Fruit fly (Drosophila melanogaster) whole organism, embryonic: Measurements from ENCODE around the gene CG8671.

ENCODE experiments used
- Atf-2 ChIP-seq: fragments of 200-800 bp; sonication (Bioruptor generic); optimal IDR thresholded peaks from 2 replicates; lab custom pipeline; 2016; ENCODE audit warnings: missing biosample characterization, missing genetic modification characterization
- CG10462 ChIP-seq: fragments of 200-800 bp; sonication (Bioruptor generic); optimal IDR thresholded peaks from 2 replicates; lab custom pipeline; 2016; ENCODE audit warnings: missing biosample characterization, missing genetic modification characterization
- CG10979 ChIP-seq: fragments of 200-800 bp; sonication (Bioruptor generic); optimal IDR thresholded peaks from 2 replicates; lab custom pipeline; 2018; ENCODE audit warnings: missing biosample characterization, mild to moderate bottlenecking, missing genetic modification characterization, moderate library complexity
- CG11695 ChIP-seq: fragments of 200-800 bp; sonication (Bioruptor generic); IDR thresholded peaks from 3 replicates; pipeline ENCODE4 v1.3.6; 2022; ENCODE audit warnings: missing biosample characterization, missing genetic modification characterization
- CG12659 ChIP-seq: fragments of 200-800 bp; sonication (Bioruptor generic); optimal IDR thresholded peaks from 3 replicates; lab custom pipeline; 2017; ENCODE audit warnings: mild to moderate bottlenecking, missing biosample characterization, missing genetic modification reagents, missing genetic modification characterization
- CG13296 ChIP-seq: fragments of 200-800 bp; sonication (Bioruptor generic); optimal IDR thresholded peaks from 3 replicates; lab custom pipeline; 2018; ENCODE audit warnings: missing biosample characterization, mild to moderate bottlenecking, missing genetic modification characterization
- CG13624 ChIP-seq: fragments of 200-800 bp; sonication (Bioruptor generic); optimal IDR thresholded peaks from 2 replicates; lab custom pipeline; 2016; ENCODE audit warnings: missing biosample characterization, missing genetic modification characterization
- CG14014 ChIP-seq: fragments of 200-800 bp; sonication (Bioruptor generic); IDR thresholded peaks from 2 replicates; pipeline ENCODE4 v1.3.6; 2022; ENCODE audit warnings: missing biosample characterization, missing genetic modification characterization
- CG14667 ChIP-seq: fragments of 200-800 bp; sonication (Bioruptor generic); IDR thresholded peaks from 2 replicates; pipeline ENCODE4 v1.3.6; 2022; ENCODE audit warnings: missing biosample characterization, missing genetic modification characterization
- CG17328 ChIP-seq: fragments of 200-800 bp; sonication (Bioruptor generic); IDR thresholded peaks from 2 replicates; pipeline ENCODE4 v1.3.6; 2022; ENCODE audit warnings: missing biosample characterization, missing genetic modification characterization
- CG17359 ChIP-seq: fragments of 200-800 bp; sonication (Bioruptor generic); optimal IDR thresholded peaks from 3 replicates; lab custom pipeline; 2018; ENCODE audit warnings: missing biosample characterization, mild to moderate bottlenecking, missing genetic modification characterization, moderate library complexity
- CG2202 ChIP-seq: fragments of 200-800 bp; sonication (Bioruptor generic); optimal IDR thresholded peaks from 2 replicates; lab custom pipeline; 2018; ENCODE audit warnings: missing biosample characterization, mild to moderate bottlenecking, missing genetic modification characterization
- CG31441 ChIP-seq: fragments of 200-800 bp; sonication (Bioruptor generic); IDR thresholded peaks from 2 replicates; pipeline ENCODE4 v1.3.6; 2022; ENCODE audit warnings: missing biosample characterization, missing genetic modification characterization
- CG3407 ChIP-seq: fragments of 200-800 bp; sonication (Bioruptor generic); optimal IDR thresholded peaks from 2 replicates; lab custom pipeline; 2018; ENCODE audit warnings: missing biosample characterization, mild to moderate bottlenecking, missing genetic modification characterization
- CG3726 ChIP-seq: fragments of 200-800 bp; sonication (Bioruptor generic); IDR thresholded peaks from 3 replicates; pipeline ENCODE4, ENCODE4 v1.3.6; 2022; ENCODE audit warnings: missing biosample characterization, missing genetic modification characterization
- CG4328 ChIP-seq: fragments of 200-800 bp; sonication (Bioruptor generic); optimal IDR thresholded peaks from 3 replicates; lab custom pipeline; 2017; ENCODE audit warnings: missing biosample characterization, missing genetic modification reagents, missing genetic modification characterization
- CG4820 ChIP-seq: fragments of 200-800 bp; sonication (Bioruptor generic); optimal IDR thresholded peaks from 3 replicates; lab custom pipeline; 2016; ENCODE audit warnings: missing biosample characterization, missing genetic modification characterization
- CG5245 ChIP-seq: fragments of 200-800 bp; sonication (Bioruptor generic); optimal IDR thresholded peaks from 3 replicates; lab custom pipeline; 2016; ENCODE audit warnings: missing biosample characterization, missing genetic modification characterization
- CG8290 ChIP-seq, 3 experiments: fragments of 200-800 bp; sonication (Bioruptor generic); optimal IDR thresholded peaks; 2 replicates each; lab custom pipeline; 2016 to 2019; ENCODE audit warnings: missing biosample characterization in 3 of 3, missing genetic modification characterization in 3 of 3, mild to moderate bottlenecking in 2 of 3, moderate library complexity in 1 of 3
- D19A ChIP-seq: fragments of 200-800 bp; optimal IDR thresholded peaks from 3 replicates; lab custom pipeline; 2019; ENCODE audit warnings: missing biosample characterization, mild to moderate bottlenecking, missing genetic modification characterization, moderate library complexity
- Doc2 ChIP-seq: fragments of 200-800 bp; sonication (Bioruptor generic); IDR thresholded peaks from 2 replicates; pipeline ENCODE4 v1.3.6; 2022; ENCODE audit warnings: missing biosample characterization, missing genetic modification characterization
- Fer1 ChIP-seq: fragments of 200-800 bp; sonication (Bioruptor generic); optimal IDR thresholded peaks from 2 replicates; lab custom pipeline; 2017; ENCODE audit warnings: missing biosample characterization, mild to moderate bottlenecking, missing genetic modification characterization
- H15 ChIP-seq: fragments of 200-800 bp; sonication (Bioruptor generic); IDR thresholded peaks from 3 replicates; pipeline ENCODE4 v1.3.6; 2022; ENCODE audit warnings: missing biosample characterization, missing genetic modification characterization
- HLH54F ChIP-seq: fragments of 200-800 bp; sonication (Bioruptor generic); optimal IDR thresholded peaks from 3 replicates; lab custom pipeline; 2016; ENCODE audit warnings: missing biosample characterization, missing genetic modification characterization
- Hmr ChIP-seq: fragments of 200-800 bp; sonication (Bioruptor generic); optimal IDR thresholded peaks from 3 replicates; lab custom pipeline; 2017; ENCODE audit warnings: mild to moderate bottlenecking, missing biosample characterization, missing genetic modification reagents, missing genetic modification characterization
- Nf-YC ChIP-seq: fragments of 200-800 bp; optimal IDR thresholded peaks from 3 replicates; lab custom pipeline; 2019; ENCODE audit warnings: missing biosample characterization, mild to moderate bottlenecking, missing genetic modification characterization, moderate library complexity
- Oli ChIP-seq: fragments of 200-800 bp; sonication (Bioruptor generic); optimal IDR thresholded peaks from 2 replicates; lab custom pipeline; 2018; ENCODE audit warnings: missing biosample characterization, mild to moderate bottlenecking, missing genetic modification characterization, moderate library complexity
- Sry-δ ChIP-seq: fragments of 200-800 bp; sonication (Bioruptor generic); optimal IDR thresholded peaks from 2 replicates; lab custom pipeline; 2016; ENCODE audit warnings: missing biosample characterization, missing genetic modification characterization
- TFAM ChIP-seq: fragments of 200-800 bp; sonication (Bioruptor generic); optimal IDR thresholded peaks from 2 replicates; lab custom pipeline; 2017; ENCODE audit warnings: missing biosample characterization, missing genetic modification characterization, inconsistent platforms
- Trl ChIP-seq, 3 experiments: fragments of >200 bp in 2 of 3; fragments of 200-800 bp in 1 of 3; sonication (Bioruptor generic) in 1 of 3; optimal IDR thresholded peaks; 2 replicates in 1 of 3; 3 replicates in 2 of 3; lab custom pipeline; 2016 to 2017; ENCODE audit warnings: missing biosample characterization in 1 of 3, missing genetic modification characterization in 1 of 3
- ash1 ChIP-seq: fragments of 200-800 bp; sonication (Bioruptor generic); optimal IDR thresholded peaks from 2 replicates; lab custom pipeline; 2018; ENCODE audit warnings: missing biosample characterization, mild to moderate bottlenecking, missing genetic modification characterization
- bab2 ChIP-seq: fragments of 200-800 bp; sonication (Bioruptor generic); optimal IDR thresholded peaks from 2 replicates; lab custom pipeline; 2016; ENCODE audit warnings: missing biosample characterization, missing genetic modification characterization
- br ChIP-seq: fragments of >200 bp; optimal IDR thresholded peaks from 2 replicates; lab custom pipeline; 2017
- chinmo ChIP-seq: fragments of 200-800 bp; sonication (Bioruptor generic); IDR thresholded peaks from 4 replicates; pipeline ENCODE4 v1.3.6; 2022; ENCODE audit warnings: missing biosample characterization, missing genetic modification characterization; ENCODE audit not compliant: partially characterized antibody
- disco-r ChIP-seq: fragments of 200-800 bp; sonication (Bioruptor generic); optimal IDR thresholded peaks from 2 replicates; lab custom pipeline; 2016; ENCODE audit warnings: missing biosample characterization, missing genetic modification characterization
- gem ChIP-seq: fragments of 200-800 bp; sonication (Bioruptor generic); optimal IDR thresholded peaks from 2 replicates; lab custom pipeline; 2019; ENCODE audit warnings: missing biosample characterization, mild to moderate bottlenecking, missing genetic modification characterization, moderate library complexity
- grn ChIP-seq: fragments of 200-800 bp; sonication (Bioruptor generic); optimal IDR thresholded peaks from 3 replicates; lab custom pipeline; 2017; ENCODE audit warnings: missing biosample characterization, missing genetic modification characterization
- lab ChIP-seq: fragments of 200-800 bp; sonication (Bioruptor generic); optimal IDR thresholded peaks from 3 replicates; lab custom pipeline; 2017; ENCODE audit warnings: missing biosample characterization, missing genetic modification characterization, mild to moderate bottlenecking, moderate library complexity, missing genetic modification reagents
- mirr ChIP-seq: fragments of 200-800 bp; sonication (Bioruptor generic); optimal IDR thresholded peaks from 3 replicates; lab custom pipeline; 2018; ENCODE audit warnings: missing biosample characterization, mild to moderate bottlenecking, missing genetic modification characterization
- nau ChIP-seq: fragments of 200-800 bp; sonication (Bioruptor generic); optimal IDR thresholded peaks from 3 replicates; lab custom pipeline; 2017; ENCODE audit warnings: missing biosample characterization, mild to moderate bottlenecking, missing genetic modification characterization, missing genetic modification reagents
- pfk ChIP-seq: fragments of 200-800 bp; sonication (Bioruptor generic); optimal IDR thresholded peaks from 2 replicates; lab custom pipeline; 2018; ENCODE audit warnings: missing biosample characterization, mild to moderate bottlenecking, missing genetic modification characterization, moderate library complexity
- psq ChIP-seq: fragments of 200-800 bp; sonication (Bioruptor generic); optimal IDR thresholded peaks from 2 replicates; lab custom pipeline; 2017; ENCODE audit warnings: missing biosample characterization, missing genetic modification characterization
- shn ChIP-seq: fragments of 200-800 bp; sonication (Bioruptor generic); optimal IDR thresholded peaks from 3 replicates; lab custom pipeline; 2016; ENCODE audit warnings: missing biosample characterization, missing genetic modification characterization
- so ChIP-seq: fragments of 200-800 bp; sonication (Bioruptor generic); IDR thresholded peaks from 3 replicates; pipeline ENCODE4 v1.3.6; 2022; ENCODE audit warnings: missing biosample characterization, missing genetic modification characterization
- stc ChIP-seq: fragments of 200-800 bp; sonication (Bioruptor generic); IDR thresholded peaks from 2 replicates; pipeline ENCODE4 v1.3.6; 2022; ENCODE audit warnings: missing biosample characterization, missing genetic modification characterization
- sug ChIP-seq: fragments of 200-800 bp; optimal IDR thresholded peaks from 2 replicates; lab custom pipeline; 2019; ENCODE audit warnings: missing biosample characterization, mild to moderate bottlenecking, missing genetic modification characterization, moderate library complexity
- trem ChIP-seq: fragments of 200-800 bp; optimal IDR thresholded peaks from 3 replicates; lab custom pipeline; 2019; ENCODE audit warnings: missing biosample characterization, mild to moderate bottlenecking, missing genetic modification characterization, moderate library complexity
- zen2 ChIP-seq: fragments of 200-800 bp; sonication (Bioruptor generic); IDR thresholded peaks from 3 replicates; pipeline ENCODE4 v1.3.6; 2022; ENCODE audit warnings: missing biosample characterization, missing genetic modification characterization; ENCODE audit not compliant: partially characterized antibody
- zf30C ChIP-seq: fragments of 200-800 bp; sonication (Bioruptor generic); optimal IDR thresholded peaks from 3 replicates; lab custom pipeline; 2018; ENCODE audit warnings: missing biosample characterization, mild to moderate bottlenecking, missing genetic modification characterization
- zfh1 ChIP-seq: fragments of 200-800 bp; sonication (Bioruptor generic); IDR thresholded peaks from 3 replicates; pipeline ENCODE4 v1.3.6; 2022; ENCODE audit warnings: missing biosample characterization, missing genetic modification characterization

The CG8671 gene

DNA sequence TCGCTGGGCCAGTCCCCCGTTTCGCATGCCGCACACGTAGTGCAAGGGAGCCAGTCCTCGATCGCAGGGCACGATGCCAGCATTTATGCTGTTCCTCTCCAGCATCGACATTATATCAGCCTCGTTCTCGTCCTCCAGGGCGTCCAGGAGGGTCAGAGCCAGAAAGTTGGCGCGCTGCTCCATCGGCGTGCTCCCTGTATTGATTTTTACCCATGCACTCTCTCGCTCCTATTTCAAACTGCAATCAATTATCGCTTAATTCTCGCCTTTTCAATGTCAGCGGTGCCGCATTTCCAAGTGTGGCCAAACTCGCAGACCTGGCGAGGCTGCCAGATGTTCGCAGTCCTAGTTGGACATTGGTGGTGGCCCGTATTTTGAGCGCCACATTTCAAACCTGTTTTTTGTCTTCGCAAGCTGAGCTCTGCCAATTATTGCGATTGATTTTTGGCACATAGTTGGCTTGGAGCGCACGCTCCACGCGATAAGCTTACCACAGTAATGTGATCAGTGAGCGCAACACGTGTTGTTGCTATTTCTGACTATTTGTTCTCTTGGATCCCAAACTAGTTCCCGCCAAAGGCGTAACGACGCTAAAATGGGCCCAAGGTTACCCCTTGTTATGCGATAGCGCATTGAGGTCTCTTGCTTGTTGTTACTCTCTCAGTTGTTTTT lies 44.4 kb upstream of the CG8671 start, which contains the start of gene CG8679 (continued):
- TF ChIP-seq psq (GFP tag; lab: Kevin White, UChicago) = no peak
- no peak for TF ChIP-seq CG17359 (tag; lab: Kevin White, UChicago)
- TF ChIP-seq ash1 (GFP tag; lab: Kevin White, UChicago) = peak; percentile 5
- no peak for TF ChIP-seq pfk (GFP tag; lab: Kevin White, UChicago)
- peak; percentile 34 for TF ChIP-seq Nf-YC (tag; lab: Kevin White, UChicago)
- no peak for TF ChIP-seq nau (GFP tag; lab: Kevin White, UChicago)
- no peak for TF ChIP-seq CG14014 (GFP tag; lab: Robert Waterston, UW)
- no peak for TF ChIP-seq D19A (tag; lab: Kevin White, UChicago)
- peak in 1 of 2 experiments; percentile 48 for TF ChIP-seq Trl (optimal IDR thresholded peaks at IDR 0.05; lab: Kevin White, UChicago)
- no peak for TF ChIP-seq Trl (GFP tag; optimal IDR thresholded peaks at IDR 0.05; lab: Kevin White, UChicago)
- TF ChIP-seq mirr (GFP tag; lab: Kevin White, UChicago) = peak; percentile 77
- peak; percentile 76; the same call in 2 of the 3 replicates for TF ChIP-seq so
- TF ChIP-seq shn = no peak
- TF ChIP-seq CG4328 = no peak
- no peak for TF ChIP-seq CG3407 (GFP tag; lab: Kevin White, UChicago)
- no peak for TF ChIP-seq Atf-2 (GFP tag; lab: Kevin White, UChicago)
- TF ChIP-seq TFAM = no peak
- peak; percentile 27 for TF ChIP-seq lab (GFP tag; lab: Kevin White, UChicago)
- TF ChIP-seq CG14667 = no peak
- no peak for TF ChIP-seq CG10462 (GFP tag; lab: Kevin White, UChicago)
- peak; percentile 98 for TF ChIP-seq chinmo (GFP tag; lab: Robert Waterston, UW)
- TF ChIP-seq stc (GFP tag; lab: Robert Waterston, UW) = no peak
- TF ChIP-seq Sry-δ (GFP tag; lab: Kevin White, UChicago) = peak; percentile 73
- peak; percentile 1 for TF ChIP-seq CG13624 (GFP tag; lab: Kevin White, UChicago)
- no peak for TF ChIP-seq CG3726
- no peak for TF ChIP-seq HLH54F (GFP tag; lab: Kevin White, UChicago)
- no peak for TF ChIP-seq gem (tag; lab: Kevin White, UChicago)
- TF ChIP-seq zf30C (GFP tag; lab: Kevin White, UChicago) = no peak
- no peak for TF ChIP-seq grn (GFP tag; lab: Kevin White, UChicago)
- no peak for TF ChIP-seq zfh1 (GFP tag; lab: Robert Waterston, UW)
- TF ChIP-seq CG13296 (GFP tag; lab: Kevin White, UChicago) = no peak
- TF ChIP-seq br (lab: Kevin White, UChicago) = no peak
- no peak for TF ChIP-seq disco-r (GFP tag; lab: Kevin White, UChicago)
- TF ChIP-seq CG10979 = no peak
- no peak for TF ChIP-seq H15 (GFP tag; lab: Robert Waterston, UW)
- no peak for TF ChIP-seq Doc2 (GFP tag; lab: Robert Waterston, UW)
- peak; percentile 8; the same call in 1 of the 3 replicates for TF ChIP-seq CG11695 (GFP tag; lab: Robert Waterston, UW)
- no peak for TF ChIP-seq CG4820
- no peak for TF ChIP-seq CG31441
- no peak for TF ChIP-seq Hmr (GFP tag; lab: Kevin White, UChicago)
- TF ChIP-seq Oli = no peak
- peak; percentile 86 for TF ChIP-seq trem (tag; lab: Kevin White, UChicago)
- TF ChIP-seq Fer1 = peak; percentile 27
- TF ChIP-seq CG5245 (GFP tag; lab: Kevin White, UChicago) = no peak
- peak; percentile 28 for TF ChIP-seq CG8290 (GFP tag; optimal IDR thresholded peaks at IDR 0.05; lab: Kevin White, UChicago)
- TF ChIP-seq CG8290 (tag; optimal IDR thresholded peaks at IDR 0.05; lab: Kevin White, UChicago) = peak in 1 of 2 experiments; percentile 55
- TF ChIP-seq CG17328 (GFP tag; lab: Robert Waterston, UW) = 0 out of 2 replicates have a peak, but pooled peaks have one; percentile 42
- no peak for TF ChIP-seq bab2 (GFP tag; lab: Kevin White, UChicago)
- TF ChIP-seq sug (tag; lab: Kevin White, UChicago) = peak; percentile 78
- peak; percentile 45 for TF ChIP-seq CG12659 (GFP tag; lab: Kevin White, UChicago)
- TF ChIP-seq zen2 (GFP tag; lab: Robert Waterston, UW) = no peak
- no peak for TF ChIP-seq CG2202 (tag; lab: Kevin White, UChicago)
